Fruit fly (Drosophila melanogaster) whole organism, embryonic: ENCODE data around the gene Fnta.

Experiments
- ATbp ChIP-seq: fragments of 200-800 bp; sonication (Bioruptor generic); optimal IDR thresholded peaks from 2 replicates; lab custom pipeline; 2017; ENCODE audit warnings: missing biosample characterization, mild to moderate bottlenecking, missing genetic modification characterization, missing genetic modification reagents
- Ada2b ChIP-seq: fragments of 200-800 bp; sonication (Bioruptor generic); IDR thresholded peaks from 2 replicates; pipeline ENCODE4 v1.3.6; 2022; ENCODE audit warnings: missing biosample characterization, missing genetic modification characterization
- Antp ChIP-seq: fragments of 200-800 bp; sonication (Bioruptor generic); optimal IDR thresholded peaks from 3 replicates; lab custom pipeline; 2016; ENCODE audit warnings: missing biosample characterization, missing genetic modification characterization
- Bteb2 ChIP-seq: fragments of 200-800 bp; sonication (Bioruptor generic); optimal IDR thresholded peaks from 2 replicates; lab custom pipeline; 2016; ENCODE audit warnings: missing biosample characterization, missing genetic modification characterization
- CG10267 ChIP-seq: fragments of 200-800 bp; sonication (Bioruptor generic); optimal IDR thresholded peaks from 2 replicates; lab custom pipeline; 2018; ENCODE audit warnings: missing biosample characterization, mild to moderate bottlenecking, missing genetic modification characterization, moderate library complexity
- CG10654 ChIP-seq: fragments of 200-800 bp; sonication (Bioruptor generic); optimal IDR thresholded peaks from 2 replicates; lab custom pipeline; 2016; ENCODE audit warnings: missing biosample characterization, missing genetic modification characterization
- CG11456 ChIP-seq: fragments of 200-800 bp; sonication (Bioruptor generic); IDR thresholded peaks from 3 replicates; pipeline ENCODE4 v1.3.6; 2022; ENCODE audit warnings: missing biosample characterization, missing genetic modification characterization
- CG12155 ChIP-seq: fragments of 200-800 bp; sonication (Bioruptor generic); optimal IDR thresholded peaks from 3 replicates; lab custom pipeline; 2016; ENCODE audit warnings: missing biosample characterization, missing genetic modification characterization
- CG12769 ChIP-seq: fragments of 200-800 bp; sonication (Bioruptor generic); optimal IDR thresholded peaks from 2 replicates; lab custom pipeline; 2019; ENCODE audit warnings: missing biosample characterization, mild to moderate bottlenecking, missing genetic modification characterization, moderate library complexity
- CG12942 ChIP-seq: fragments of 200-800 bp; sonication (Bioruptor generic); optimal IDR thresholded peaks from 3 replicates; lab custom pipeline; 2016; ENCODE audit warnings: missing biosample characterization, missing genetic modification characterization
- CG15696 ChIP-seq: fragments of 200-800 bp; sonication (Bioruptor generic); optimal IDR thresholded peaks from 2 replicates; lab custom pipeline; 2019; ENCODE audit warnings: missing biosample characterization, mild to moderate bottlenecking, missing genetic modification characterization, moderate library complexity
- CG17186 ChIP-seq: fragments of 200-800 bp; sonication (Bioruptor generic); optimal IDR thresholded peaks from 3 replicates; lab custom pipeline; 2017; ENCODE audit warnings: missing biosample characterization, missing genetic modification reagents, missing genetic modification characterization
- CG30403 ChIP-seq: fragments of 200-800 bp; sonication (Bioruptor generic); optimal IDR thresholded peaks from 3 replicates; lab custom pipeline; 2016; ENCODE audit warnings: missing biosample characterization, missing genetic modification characterization
- CG32767 ChIP-seq: fragments of 200-800 bp; sonication (Bioruptor generic); IDR thresholded peaks from 2 replicates; pipeline ENCODE4 v1.3.6; 2022; ENCODE audit warnings: missing biosample characterization, missing genetic modification characterization
- CG34376 ChIP-seq: fragments of 200-800 bp; sonication (Bioruptor generic); optimal IDR thresholded peaks from 2 replicates; lab custom pipeline; 2018; ENCODE audit warnings: missing biosample characterization, mild to moderate bottlenecking, missing genetic modification characterization
- CG4328 ChIP-seq: fragments of 200-800 bp; sonication (Bioruptor generic); optimal IDR thresholded peaks from 3 replicates; lab custom pipeline; 2017; ENCODE audit warnings: missing biosample characterization, missing genetic modification reagents, missing genetic modification characterization
- CG4404 ChIP-seq: fragments of 200-800 bp; sonication (Bioruptor generic); IDR thresholded peaks from 2 replicates; pipeline ENCODE4 v1.3.6; 2022; ENCODE audit warnings: missing biosample characterization, missing genetic modification characterization
- CG4854 ChIP-seq: fragments of 200-800 bp; sonication (Bioruptor generic); optimal IDR thresholded peaks from 2 replicates; lab custom pipeline; 2016; ENCODE audit warnings: missing biosample characterization, missing genetic modification characterization, inconsistent platforms
- CG6254 ChIP-seq: fragments of 200-800 bp; sonication (Bioruptor generic); optimal IDR thresholded peaks from 3 replicates; lab custom pipeline; 2017; ENCODE audit warnings: mild to moderate bottlenecking, missing biosample characterization, missing genetic modification reagents, missing genetic modification characterization
- CG7271 ChIP-seq: fragments of 200-800 bp; sonication (Bioruptor generic); optimal IDR thresholded peaks from 2 replicates; lab custom pipeline; 2018; ENCODE audit warnings: missing biosample characterization, mild to moderate bottlenecking, missing genetic modification characterization, moderate library complexity
- CG8290 ChIP-seq, 3 experiments: fragments of 200-800 bp; sonication (Bioruptor generic); optimal IDR thresholded peaks; 2 replicates each; lab custom pipeline; 2016 to 2019; ENCODE audit warnings: missing biosample characterization in 3 of 3, missing genetic modification characterization in 3 of 3, mild to moderate bottlenecking in 2 of 3, moderate library complexity in 1 of 3
- CG9727 ChIP-seq: fragments of 200-800 bp; sonication (Bioruptor generic); optimal IDR thresholded peaks from 3 replicates; lab custom pipeline; 2017; ENCODE audit warnings: missing biosample characterization, mild to moderate bottlenecking, missing genetic modification characterization
- CG9817 ChIP-seq: fragments of 200-800 bp; sonication (Bioruptor generic); optimal IDR thresholded peaks from 2 replicates; lab custom pipeline; 2018; ENCODE audit warnings: missing biosample characterization, mild to moderate bottlenecking, missing genetic modification characterization, moderate library complexity
- Drgx ChIP-seq: fragments of 200-800 bp; sonication (Bioruptor generic); IDR thresholded peaks from 2 replicates; pipeline ENCODE4 v1.3.6; 2022; ENCODE audit warnings: missing biosample characterization, missing genetic modification characterization
- HHEX ChIP-seq: fragments of 200-800 bp; sonication (Bioruptor generic); optimal IDR thresholded peaks from 3 replicates; lab custom pipeline; 2017; ENCODE audit warnings: missing biosample characterization, mild to moderate bottlenecking, missing genetic modification characterization, missing genetic modification reagents
- MBD-R2 ChIP-seq: fragments of 200-800 bp; sonication (Bioruptor generic); IDR thresholded peaks from 2 replicates; pipeline ENCODE4 v1.3.6; 2022; ENCODE audit warnings: missing biosample characterization, missing genetic modification characterization
- Meics ChIP-seq: fragments of 200-800 bp; sonication (Bioruptor generic); optimal IDR thresholded peaks from 2 replicates; lab custom pipeline; 2017; ENCODE audit warnings: missing biosample characterization, mild to moderate bottlenecking, missing genetic modification characterization
- Myb ChIP-seq: fragments of 200-800 bp; sonication (Bioruptor generic); optimal IDR thresholded peaks from 2 replicates; lab custom pipeline; 2016; ENCODE audit warnings: missing biosample characterization, missing genetic modification characterization
- Neu2 ChIP-seq: fragments of 200-800 bp; sonication (Bioruptor generic); optimal IDR thresholded peaks from 3 replicates; lab custom pipeline; 2016; ENCODE audit warnings: missing biosample characterization, missing genetic modification characterization, borderline replicate concordance
- Optix ChIP-seq: fragments of 200-800 bp; sonication (Bioruptor generic); IDR thresholded peaks from 3 replicates; pipeline ENCODE4 v1.3.6; 2022; ENCODE audit warnings: missing biosample characterization, missing genetic modification characterization
- Sox100B ChIP-seq: fragments of 200-800 bp; sonication (Bioruptor generic); optimal IDR thresholded peaks from 3 replicates; lab custom pipeline; 2018; ENCODE audit warnings: missing biosample characterization, mild to moderate bottlenecking, missing genetic modification characterization
- Sry-δ ChIP-seq: fragments of 200-800 bp; sonication (Bioruptor generic); optimal IDR thresholded peaks from 2 replicates; lab custom pipeline; 2016; ENCODE audit warnings: missing biosample characterization, missing genetic modification characterization
- Vsx1 ChIP-seq: fragments of 200-800 bp; sonication (Bioruptor generic); optimal IDR thresholded peaks from 2 replicates; lab custom pipeline; 2017; ENCODE audit warnings: missing biosample characterization, mild to moderate bottlenecking, missing genetic modification characterization, missing genetic modification reagents
- bsh ChIP-seq, 2 experiments: fragments of 200-800 bp; sonication (Bioruptor generic); optimal IDR thresholded peaks; 2 replicates each; lab custom pipeline; 2017 to 2018; ENCODE audit warnings: mild to moderate bottlenecking in 2 of 2, missing biosample characterization in 2 of 2, missing genetic modification characterization in 2 of 2, moderate library complexity in 1 of 2
- cad ChIP-seq: fragments of >200 bp; optimal IDR thresholded peaks from 2 replicates; lab custom pipeline; 2017; ENCODE audit warnings: missing biosample characterization, missing genetic modification characterization
- cas ChIP-seq: fragments of 200-800 bp; sonication (Bioruptor generic); IDR thresholded peaks from 2 replicates; pipeline ENCODE4 v1.3.6; 2022; ENCODE audit warnings: missing biosample characterization, missing genetic modification characterization
- fu2 ChIP-seq: fragments of 200-800 bp; sonication (Bioruptor generic); optimal IDR thresholded peaks from 2 replicates; lab custom pipeline; 2016; ENCODE audit warnings: missing biosample characterization, missing genetic modification characterization
- gcm2 ChIP-seq: fragments of 200-800 bp; sonication (Bioruptor generic); optimal IDR thresholded peaks from 2 replicates; lab custom pipeline; 2016; ENCODE audit warnings: missing biosample characterization, missing genetic modification characterization
- hth ChIP-seq: fragments of >200 bp; optimal IDR thresholded peaks from 2 replicates; lab custom pipeline; 2017; ENCODE audit warnings: inconsistent platforms
- insv ChIP-seq, 2 experiments: fragments of 200-800 bp; sonication (Bioruptor generic); optimal IDR thresholded peaks; 3 replicates each; lab custom pipeline; 2016 to 2018; ENCODE audit warnings: missing biosample characterization in 2 of 2, missing genetic modification characterization in 2 of 2
- jigr1 ChIP-seq: fragments of 200-800 bp; sonication (Bioruptor generic); IDR thresholded peaks from 3 replicates; pipeline ENCODE4 v1.3.6; 2022; ENCODE audit warnings: missing biosample characterization, missing genetic modification characterization
- klu ChIP-seq: fragments of 200-800 bp; sonication (Bioruptor generic); IDR thresholded peaks from 2 replicates; pipeline ENCODE4 v1.3.6; 2022; ENCODE audit warnings: missing biosample characterization, missing genetic modification characterization
- lbe ChIP-seq: fragments of 200-800 bp; sonication (Bioruptor generic); optimal IDR thresholded peaks from 2 replicates; lab custom pipeline; 2016; ENCODE audit warnings: missing biosample characterization, mild to moderate bottlenecking, missing genetic modification characterization
- lmd ChIP-seq: fragments of 200-800 bp; sonication (Bioruptor generic); IDR thresholded peaks from 2 replicates; pipeline ENCODE4 v1.3.6; 2022; ENCODE audit warnings: missing biosample characterization, missing genetic modification characterization
- mam ChIP-seq: fragments of 200-800 bp; sonication (Bioruptor generic); optimal IDR thresholded peaks from 3 replicates; lab custom pipeline; 2016; ENCODE audit warnings: missing biosample characterization, missing genetic modification characterization
- pb ChIP-seq: fragments of 200-800 bp; sonication (Bioruptor generic); optimal IDR thresholded peaks from 3 replicates; lab custom pipeline; 2016; ENCODE audit warnings: missing biosample characterization, missing genetic modification characterization
- stwl ChIP-seq: fragments of 200-800 bp; sonication (Bioruptor generic); optimal IDR thresholded peaks from 3 replicates; lab custom pipeline; 2018; ENCODE audit warnings: missing biosample characterization, mild to moderate bottlenecking, missing genetic modification characterization, moderate library complexity
- tin ChIP-seq: fragments of 200-800 bp; sonication (Bioruptor generic); optimal IDR thresholded peaks from 3 replicates; lab custom pipeline; 2016; ENCODE audit warnings: missing biosample characterization, missing genetic modification characterization
- tll ChIP-seq, 2 experiments: fragments of 200-800 bp in 1 of 2; fragments of >200 bp in 1 of 2; sonication (Bioruptor generic) in 1 of 2; optimal IDR thresholded peaks; 2 replicates each; lab custom pipeline; 2017 to 2019; ENCODE audit warnings: missing biosample characterization in 2 of 2, missing genetic modification characterization in 2 of 2, mild to moderate bottlenecking in 1 of 2, moderate library complexity in 1 of 2
- twi ChIP-seq: fragments of 200-800 bp; optimal IDR thresholded peaks from 2 replicates; lab custom pipeline; 2019; ENCODE audit warnings: missing biosample characterization, mild to moderate bottlenecking, missing genetic modification characterization, moderate library complexity

The Fnta gene

dm6 chr2L:4861503-4861902, 31.0 kb upstream of the Fnta start (continued):
- TF ChIP-seq gcm2 (GFP tag; lab: Kevin White, UChicago): no peak
- TF ChIP-seq jigr1 (GFP tag; lab: Robert Waterston, UW): peak; percentile 33; the same call in 1 of the 3 replicates
- TF ChIP-seq CG4404 (GFP tag; lab: Robert Waterston, UW): peak; percentile 31; the same call in 1 of the 2 replicates
- no peak for TF ChIP-seq cad (GFP tag; lab: Kevin White, UChicago)
- peak; percentile 57 for TF ChIP-seq mam (GFP tag; lab: Kevin White, UChicago)
- TF ChIP-seq Antp (GFP tag; lab: Kevin White, UChicago): no peak
- peak; percentile 39; the same call in 1 of the 2 replicates for TF ChIP-seq Ada2b (GFP tag; lab: Robert Waterston, UW)
- no peak for TF ChIP-seq CG32767 (GFP tag; lab: Robert Waterston, UW)
- no peak for TF ChIP-seq pb
- no peak for TF ChIP-seq CG7271 (tag; lab: Kevin White, UChicago)
- no peak for TF ChIP-seq CG12155 (GFP tag; lab: Kevin White, UChicago)
- no peak for TF ChIP-seq Bteb2 (GFP tag; lab: Kevin White, UChicago)
- peak; percentile 38; the same call in 1 of the 2 replicates for TF ChIP-seq Drgx (GFP tag; lab: Robert Waterston, UW)
- peak in 1 of 2 experiments; percentile 12 for TF ChIP-seq bsh (GFP tag; optimal IDR thresholded peaks at IDR 0.05; lab: Kevin White, UChicago)
- TF ChIP-seq CG4854: no peak
- no peak for TF ChIP-seq fu2 (GFP tag; lab: Kevin White, UChicago)
- no peak for TF ChIP-seq twi (tag; lab: Kevin White, UChicago)
- TF ChIP-seq Optix (GFP tag; lab: Robert Waterston, UW): peak; percentile 31; the same call in 1 of the 3 replicates
- no peak for TF ChIP-seq CG34376 (GFP tag; lab: Kevin White, UChicago)
- TF ChIP-seq lbe (GFP tag; lab: Kevin White, UChicago): no peak
- TF ChIP-seq CG15696: no peak
- no peak for TF ChIP-seq CG12769
- TF ChIP-seq CG11456 (GFP tag; lab: Robert Waterston, UW): no peak
- peak; percentile 4 for TF ChIP-seq CG10654
- TF ChIP-seq CG9817 (tag; lab: Kevin White, UChicago): no peak
- no peak for TF ChIP-seq CG12942
- TF ChIP-seq CG30403 (GFP tag; lab: Kevin White, UChicago): no peak
- TF ChIP-seq tll (GFP tag; optimal IDR thresholded peaks at IDR 0.05; lab: Kevin White, UChicago): no peak
- TF ChIP-seq stwl (tag; lab: Kevin White, UChicago): no peak
- TF ChIP-seq Sry-δ (GFP tag; lab: Kevin White, UChicago): no peak
- no peak for TF ChIP-seq CG4328
- no peak for TF ChIP-seq Sox100B (GFP tag; lab: Kevin White, UChicago)
- no peak for TF ChIP-seq Vsx1
- TF ChIP-seq klu (GFP tag; lab: Robert Waterston, UW): no peak
- TF ChIP-seq CG17186: no peak
- TF ChIP-seq tin (GFP tag; lab: Kevin White, UChicago): no peak
- TF ChIP-seq CG8290 (GFP tag; optimal IDR thresholded peaks at IDR 0.05; lab: Kevin White, UChicago): no peak
- TF ChIP-seq CG8290 (tag; optimal IDR thresholded peaks at IDR 0.05; lab: Kevin White, UChicago): no peak
- peak; percentile 7 for TF ChIP-seq HHEX (GFP tag; lab: Kevin White, UChicago)
- TF ChIP-seq CG10267 (tag; lab: Kevin White, UChicago): no peak
- no peak for TF ChIP-seq CG6254 (GFP tag; lab: Kevin White, UChicago)
- no peak for TF ChIP-seq cas (GFP tag; lab: Robert Waterston, UW)
- no peak for TF ChIP-seq ATbp (GFP tag; lab: Kevin White, UChicago)
- no peak for TF ChIP-seq Myb (GFP tag; lab: Kevin White, UChicago)
- TF ChIP-seq Meics (GFP tag; lab: Kevin White, UChicago): peak; percentile 49
- TF ChIP-seq CG9727 (GFP tag; lab: Kevin White, UChicago): peak; percentile 4
- TF ChIP-seq MBD-R2 (GFP tag; lab: Robert Waterston, UW): peak; percentile 33; the same call in 1 of the 2 replicates
- TF ChIP-seq Neu2: no peak
- TF ChIP-seq hth (lab: Kevin White, UChicago): no peak
- no peak for TF ChIP-seq insv (GFP tag; optimal IDR thresholded peaks at IDR 0.05; lab: Kevin White, UChicago)
- TF ChIP-seq lmd (GFP tag; lab: Robert Waterston, UW): peak; percentile 23; the same call in 1 of the 2 replicates
- TF ChIP-seq, all 482 proteins: peak for 104
